Fruit fly (Drosophila melanogaster) whole organism, embryonic: ENCODE data around the gene Girdin.

Source experiments
- CG15269 ChIP-seq: fragments of 200-800 bp; sonication (Bioruptor generic); optimal IDR thresholded peaks from 2 replicates; lab custom pipeline; 2018; ENCODE audit warnings: missing biosample characterization, mild to moderate bottlenecking, missing genetic modification characterization, moderate library complexity
- CG15479 ChIP-seq: fragments of 200-800 bp; sonication (Bioruptor generic); optimal IDR thresholded peaks from 3 replicates; lab custom pipeline; 2019; ENCODE audit warnings: missing biosample characterization, mild to moderate bottlenecking, missing genetic modification characterization, moderate library complexity
- CG2129 ChIP-seq: fragments of 200-800 bp; sonication (Bioruptor generic); IDR thresholded peaks from 2 replicates; pipeline ENCODE4 v1.3.6; 2022; ENCODE audit warnings: missing biosample characterization, missing genetic modification characterization; ENCODE audit not compliant: partially characterized antibody
- CG6654 ChIP-seq: fragments of 200-800 bp; sonication (Bioruptor generic); optimal IDR thresholded peaks from 2 replicates; lab custom pipeline; 2017; ENCODE audit warnings: missing biosample characterization, mild to moderate bottlenecking, missing genetic modification characterization
- CG7556 ChIP-seq: fragments of 200-800 bp; sonication (Bioruptor generic); optimal IDR thresholded peaks from 2 replicates; lab custom pipeline; 2017; ENCODE audit warnings: missing biosample characterization, mild to moderate bottlenecking, missing genetic modification characterization
- CG8478 ChIP-seq: fragments of >200 bp; optimal IDR thresholded peaks from 2 replicates; lab custom pipeline; 2018
- Hr39 ChIP-seq: fragments of >200 bp; optimal IDR thresholded peaks from 2 replicates; lab custom pipeline; 2017
- amos ChIP-seq: fragments of 200-800 bp; sonication (Bioruptor generic); IDR thresholded peaks from 2 replicates; pipeline ENCODE4 v1.3.6; 2022; ENCODE audit warnings: missing biosample characterization, missing genetic modification characterization; ENCODE audit not compliant: partially characterized antibody
- crol ChIP-seq: fragments of 200-800 bp; sonication (Bioruptor generic); IDR thresholded peaks from 2 replicates; pipeline ENCODE4 v1.3.6; 2022; ENCODE audit warnings: missing biosample characterization, missing genetic modification characterization
- gcm ChIP-seq: fragments of 200-800 bp; sonication (Bioruptor generic); optimal IDR thresholded peaks from 2 replicates; lab custom pipeline; 2019; ENCODE audit warnings: missing biosample characterization, mild to moderate bottlenecking, missing genetic modification characterization, moderate library complexity
- pita ChIP-seq: fragments of 200-800 bp; sonication (Bioruptor generic); optimal IDR thresholded peaks from 2 replicates; lab custom pipeline; 2017; ENCODE audit warnings: missing biosample characterization, mild to moderate bottlenecking, missing genetic modification characterization
- sens ChIP-seq: fragments of 200-800 bp; sonication (Bioruptor generic); peaks from one replicate; lab custom pipeline; 2016; ENCODE audit warnings: missing biosample characterization, missing genetic modification characterization
- twi ChIP-seq: fragments of 200-800 bp; optimal IDR thresholded peaks from 2 replicates; lab custom pipeline; 2019; ENCODE audit warnings: missing biosample characterization, mild to moderate bottlenecking, missing genetic modification characterization, moderate library complexity

Girdin gene

DNA sequence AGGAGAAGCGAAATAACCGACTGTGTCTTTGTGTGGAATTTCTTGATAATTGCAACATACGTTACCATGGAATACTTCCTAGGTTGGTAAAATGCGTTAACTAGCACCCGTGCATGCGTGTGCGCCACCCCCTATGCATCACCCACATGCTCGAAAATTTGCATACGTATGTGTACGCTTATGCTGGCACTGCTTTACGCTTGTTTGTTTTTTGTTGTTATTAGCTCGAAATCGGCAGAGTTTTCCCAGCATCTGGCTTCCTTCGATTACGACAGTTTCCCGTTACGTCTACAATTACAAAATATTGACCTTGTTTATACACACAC is 47.7 kb downstream of the Girdin start (continued):
- TF ChIP-seq Hr39 (lab: Kevin White, UChicago) (no peak), CG15479 (GFP tag; lab: Kevin White, UChicago) (peak; percentile 22), CG7556 (GFP tag; lab: Kevin White, UChicago) (no peak), gcm (peak; percentile 74), sens (no peak), CG8478 (peak; percentile 52), CG15269 (tag; lab: Kevin White, UChicago) (no peak), amos (GFP tag; lab: Robert Waterston, UW) (no peak; the same call in 1 of the 2 replicates), CG6654 (GFP tag; lab: Kevin White, UChicago) (no peak), pita (GFP tag; lab: Kevin White, UChicago) (no peak), crol (peak; percentile 82), CG2129 (GFP tag; lab: Robert Waterston, UW) (no peak), twi (tag; lab: Kevin White, UChicago) (peak; percentile 46)
